Worm (Caenorhabditis elegans) whole organism, dauer: Measurements from ENCODE around the gene nhr-197.

Experiments
- unc-62 ChIP-seq: sonication (generic microtip); optimal IDR thresholded peaks from 2 replicates; lab custom pipeline; 2017; ENCODE audit warnings: missing biosample characterization, missing genetic modification reagents, missing genetic modification characterization

nhr-197 gene

ce11 chrV:15674899-15675298 lies 12.9 kb upstream of the nhr-197 start:
- TF ChIP-seq unc-62 (GFP tag; lab: Kevin White, UChicago), result no peak

- TF ChIP-seq unc-62 (GFP tag; lab: Kevin White, UChicago), result no peak
These were observed 10.5 kb upstream of the nhr-197 start, which contains the start of gene nhr-52 for ce11 chrV:15677222-15677621. TSS of gene nhr-52 (plus strand) at chrV:15677522.

ce11 chrV:15685599-15685998 lies 2.2 kb upstream of the nhr-197 start, which contains the start of gene nhr-196:
TSS of gene nhr-196 (plus strand) at chrV:15685716.
- TF ChIP-seq unc-62 (GFP tag; lab: Kevin White, UChicago), result no peak

ce11 chrV:15689952-15690351 lies 2.2 kb downstream of the nhr-197 start, which contains the start of gene nhr-268:
TSS of gene nhr-268 (plus strand) at chrV:15690252.
- TF ChIP-seq unc-62 (GFP tag; lab: Kevin White, UChicago), result no peak

- no peak for TF ChIP-seq unc-62 (GFP tag; lab: Kevin White, UChicago)
These were observed 5.9 kb downstream of the nhr-197 start, which contains the start of gene nhr-198 for ce11 chrV:15693682-15694081. TSS of gene nhr-198 (plus strand) at chrV:15693994.

- TF ChIP-seq unc-62 (GFP tag; lab: Kevin White, UChicago), result no peak
These were observed 10.3 kb downstream of the nhr-197 start, which contains the start of gene srx-29 for ce11 chrV:15698099-15698498. TSS of gene srx-29 (minus strand) at chrV:15698199.

- no peak for TF ChIP-seq unc-62 (GFP tag; lab: Kevin White, UChicago)
These were observed 12.0 kb downstream of the nhr-197 start, which contains the start of gene nhr-199 for ce11 chrV:15699799-15700198. TSS of gene nhr-199 (minus strand) at chrV:15699899.

ce11 chrV:15702263-15702662 lies 14.5 kb downstream of the nhr-197 start, which contains the start of gene nhr-53:
TSS of gene nhr-53 (minus strand) at chrV:15702363.
- no peak for TF ChIP-seq unc-62 (GFP tag; lab: Kevin White, UChicago)

ce11 chrV:15704745-15705144 lies 17.0 kb downstream of the nhr-197 start, which contains the start of gene twk-34:
TSS of gene twk-34 (plus strand) at chrV:15704960.
- no peak for TF ChIP-seq unc-62 (GFP tag; lab: Kevin White, UChicago)

- no peak for TF ChIP-seq unc-62 (GFP tag; lab: Kevin White, UChicago)
These were observed 20.2 kb downstream of the nhr-197 start for ce11 chrV:15707982-15708381.

ce11 chrV:15710401-15710800 lies 22.6 kb downstream of the nhr-197 start, which contains the start of gene Y6E2A.1:
TSS of gene Y6E2A.1 (minus strand) at chrV:15710501.
- TF ChIP-seq unc-62 (GFP tag; lab: Kevin White, UChicago), result no peak

- no peak for TF ChIP-seq unc-62 (GFP tag; lab: Kevin White, UChicago)
These were observed 24.1 kb downstream of the nhr-197 start, which contains the start of gene str-101 for ce11 chrV:15711898-15712297. TSS of gene str-101 (minus strand) at chrV:15711998.

ce11 chrV:15712385-15712784 lies 24.6 kb downstream of the nhr-197 start:
- no peak for TF ChIP-seq unc-62 (GFP tag; lab: Kevin White, UChicago)

ce11 chrV:15715636-15716035 lies 27.9 kb downstream of the nhr-197 start:
- no peak for TF ChIP-seq unc-62 (GFP tag; lab: Kevin White, UChicago)

ce11 chrV:15716679-15717078 lies 28.9 kb downstream of the nhr-197 start, which contains the start of gene Y6E2A.4:
TSS of gene Y6E2A.4 (minus strand) at chrV:15716779.
- no peak for TF ChIP-seq unc-62 (GFP tag; lab: Kevin White, UChicago)

ce11 chrV:15718562-15718961 lies 30.8 kb downstream of the nhr-197 start, which contains the start of gene Y6E2A.5:
TSS of gene Y6E2A.5 (minus strand) at chrV:15718662.
- TF ChIP-seq unc-62 (GFP tag; lab: Kevin White, UChicago), result no peak

- no peak for TF ChIP-seq unc-62 (GFP tag; lab: Kevin White, UChicago)
These were observed 31.8 kb downstream of the nhr-197 start, which contains the start of gene Y6E2A.7 for ce11 chrV:15719570-15719969. TSS of gene Y6E2A.7 (plus strand) at chrV:15719870.
